Fruit fly (Drosophila melanogaster): ENCODE measurements around the gene robo3.

- TF ChIP-seq CG8478 (optimal IDR thresholded peaks at IDR 0.05) (no peak), CTCF (optimal IDR thresholded peaks at IDR 0.05) (no peak)
Measured at dm6 chr2L:1230691-1231090, 25.5 kb upstream of the robo3 start.
